Worm (Caenorhabditis elegans) whole organism, L4 larva: ENCODE measurements around the gene thoc-7.

ENCODE experiments used
- F37D6.2 ChIP-seq: sonication (generic microtip); optimal IDR thresholded peaks from 2 replicates; lab custom pipeline; 2016; ENCODE audit warnings: mild to moderate bottlenecking, missing genetic modification characterization, missing compliant biosample characterization
- F49E8.2 ChIP-seq: sonication (generic microtip); optimal IDR thresholded peaks from 2 replicates; lab custom pipeline; 2016; ENCODE audit warnings: missing compliant biosample characterization, mild to moderate bottlenecking, missing genetic modification characterization, borderline replicate concordance
- R02D3.7 ChIP-seq: fragments of 150-350 bp; sonication (generic microtip); optimal IDR thresholded peaks from 3 replicates; lab custom pipeline; 2014; ENCODE audit warnings: missing biosample characterization, missing genetic modification characterization
- Y48G9A.11 ChIP-seq: fragments of 200-800 bp; sonication (Bioruptor generic); IDR thresholded peaks from 2 replicates; pipeline ENCODE4 v1.3.6; 2022; ENCODE audit warnings: missing genetic modification reagents, missing genetic modification characterization, missing compliant biosample characterization
- Y75B8A.6 ChIP-seq: fragments of 200-800 bp; sonication (Bioruptor generic); IDR thresholded peaks from 2 replicates; pipeline ENCODE4 v1.3.6; 2022; ENCODE audit warnings: missing genetic modification reagents, missing genetic modification characterization, missing compliant biosample characterization
- ZK337.2 ChIP-seq: fragments of 200-800 bp; sonication (Bioruptor generic); IDR thresholded peaks from 2 replicates; pipeline ENCODE4 v1.3.6; 2022; ENCODE audit warnings: missing genetic modification reagents, missing genetic modification characterization, missing compliant biosample characterization
- ama-1 ChIP-seq: fragments of 150-350 bp; optimal IDR thresholded peaks from 2 replicates; lab custom pipeline; 2014; ENCODE audit warnings: inconsistent platforms, mixed read lengths
- arid-1 ChIP-seq: fragments of 200-800 bp; sonication (Bioruptor generic); conservative IDR thresholded peaks from 2 replicates; pipeline ENCODE4 v1.3.6; 2022; ENCODE audit warnings: missing genetic modification reagents, missing genetic modification characterization, missing compliant biosample characterization
- ceh-28 ChIP-seq: fragments of 150-350 bp; optimal IDR thresholded peaks from 2 replicates; lab custom pipeline; 2014; ENCODE audit warnings: missing biosample characterization, missing genetic modification reagents, missing genetic modification characterization
- ceh-62 ChIP-seq: sonication (generic microtip); optimal IDR thresholded peaks from 2 replicates; lab custom pipeline; 2017; ENCODE audit warnings: missing biosample characterization, missing genetic modification characterization
- ces-1 ChIP-seq: fragments of 150-350 bp; sonication (generic microtip); optimal IDR thresholded peaks from 4 replicates; lab custom pipeline; 2014; ENCODE audit warnings: missing biosample characterization, missing genetic modification reagents, missing genetic modification characterization
- cey-2 ChIP-seq: sonication (generic microtip); optimal IDR thresholded peaks from 3 replicates; lab custom pipeline; 2017; ENCODE audit warnings: missing genetic modification characterization, mild to moderate bottlenecking, missing compliant biosample characterization, antibody characterized with exemption, borderline replicate concordance; ENCODE audit not compliant: insufficient read depth
- ctbp-1 ChIP-seq: fragments of 200-800 bp; sonication (Bioruptor generic); IDR thresholded peaks from 2 replicates; pipeline ENCODE4 v1.3.6; 2022; ENCODE audit warnings: missing genetic modification reagents, missing genetic modification characterization, missing compliant biosample characterization
- daf-19 ChIP-seq: fragments of 200-800 bp; sonication (Bioruptor generic); conservative IDR thresholded peaks from 2 replicates; pipeline ENCODE4 v1.3.6; 2022; ENCODE audit warnings: missing genetic modification characterization, missing compliant biosample characterization
- dmd-6 ChIP-seq: fragments of 200-800 bp; sonication (Bioruptor generic); IDR thresholded peaks from 2 replicates; pipeline ENCODE4 v1.3.6; 2022; ENCODE audit warnings: missing genetic modification reagents, missing genetic modification characterization, missing compliant biosample characterization
- dmd-8 ChIP-seq: fragments of 200-800 bp; sonication (Bioruptor generic); IDR thresholded peaks from 2 replicates; pipeline ENCODE4 v1.3.6; 2022; ENCODE audit warnings: missing genetic modification characterization, missing compliant biosample characterization
- dmd-9 ChIP-seq: fragments of 200-800 bp; sonication (Bioruptor generic); IDR thresholded peaks from 2 replicates; pipeline ENCODE4 v1.3.6; 2022; ENCODE audit warnings: missing genetic modification reagents, missing genetic modification characterization, missing compliant biosample characterization
- duxl-1 ChIP-seq: sonication (generic microtip); optimal IDR thresholded peaks from 2 replicates; lab custom pipeline; 2016; ENCODE audit warnings: mild to moderate bottlenecking, missing genetic modification characterization, moderate library complexity, missing compliant biosample characterization; ENCODE audit not compliant: poor library complexity
- egl-27 ChIP-seq: sonication (generic microtip); optimal IDR thresholded peaks from 3 replicates; lab custom pipeline; 2017; ENCODE audit warnings: missing biosample characterization, missing genetic modification reagents, missing genetic modification characterization
- egl-43 ChIP-seq: fragments of 200-800 bp; sonication (Bioruptor generic); IDR thresholded peaks from 2 replicates; pipeline ENCODE4 v1.3.6; 2022; ENCODE audit warnings: missing genetic modification reagents, missing genetic modification characterization, missing compliant biosample characterization
- fkh-10 ChIP-seq: fragments of 150-350 bp; optimal IDR thresholded peaks from 2 replicates; lab custom pipeline; 2014; ENCODE audit warnings: missing biosample characterization, missing genetic modification reagents, missing genetic modification characterization
- fos-1 ChIP-seq: fragments of 150-350 bp; optimal IDR thresholded peaks from 2 replicates; lab custom pipeline; 2014; ENCODE audit warnings: missing biosample characterization, missing genetic modification characterization
- gei-8 ChIP-seq: fragments of 200-800 bp; sonication (Bioruptor generic); optimal IDR thresholded peaks from 2 replicates; lab custom pipeline; 2018; ENCODE audit warnings: mild to moderate bottlenecking, missing genetic modification characterization, missing compliant biosample characterization
- hlh-11 ChIP-seq: fragments of 200-800 bp; sonication (Bioruptor generic); optimal IDR thresholded peaks from 2 replicates; lab custom pipeline; 2018; ENCODE audit warnings: mild to moderate bottlenecking, missing genetic modification characterization, missing compliant biosample characterization
- hlh-30 ChIP-seq: sonication (generic microtip); optimal IDR thresholded peaks from 2 replicates; lab custom pipeline; 2017; ENCODE audit warnings: antibody characterized with exemption, mild to moderate bottlenecking, missing genetic modification characterization, missing compliant biosample characterization; ENCODE audit not compliant: insufficient read depth
- jun-1 ChIP-seq: fragments of 150-350 bp; optimal IDR thresholded peaks from 2 replicates; lab custom pipeline; 2014; ENCODE audit warnings: missing biosample characterization, missing genetic modification reagents, missing genetic modification characterization
- lim-7 ChIP-seq: fragments of 200-800 bp; sonication (Bioruptor generic); IDR thresholded peaks from 2 replicates; pipeline ENCODE4 v1.3.6; 2022; ENCODE audit warnings: missing genetic modification characterization, missing compliant biosample characterization
- lin-13 ChIP-seq: fragments of 150-350 bp; optimal IDR thresholded peaks from 2 replicates; lab custom pipeline; 2014; ENCODE audit warnings: missing biosample characterization, missing genetic modification reagents, missing genetic modification characterization
- lin-15B ChIP-seq: fragments of 150-350 bp; sonication (generic microtip); optimal IDR thresholded peaks from 3 replicates; lab custom pipeline; 2014; ENCODE audit warnings: missing biosample characterization, missing genetic modification characterization
- lin-29 ChIP-seq: fragments of 200-800 bp; sonication (Bioruptor generic); IDR thresholded peaks from 2 replicates; pipeline ENCODE4 v1.3.6; 2022; ENCODE audit warnings: missing genetic modification reagents, missing genetic modification characterization, missing compliant biosample characterization
- madf-5 ChIP-seq, 2 experiments: fragments of 200-800 bp; sonication (Bioruptor generic); IDR thresholded peaks; 2 replicates each; pipeline ENCODE4 v1.3.6; 2022; ENCODE audit warnings: missing compliant biosample characterization in 2 of 2, missing genetic modification characterization in 2 of 2
- mdt-29 ChIP-seq: fragments of 200-800 bp; sonication (Bioruptor generic); IDR thresholded peaks from 2 replicates; pipeline ENCODE4 v1.3.6; 2022; ENCODE audit warnings: missing genetic modification reagents, missing genetic modification characterization, missing compliant biosample characterization
- mxl-2 ChIP-seq: fragments of 200-800 bp; sonication (Bioruptor generic); conservative IDR thresholded peaks from 2 replicates; pipeline ENCODE4 v1.3.6; 2022; ENCODE audit warnings: missing genetic modification reagents, missing genetic modification characterization, missing compliant biosample characterization
- mxl-3 ChIP-seq: fragments of 200-800 bp; sonication (Bioruptor generic); optimal IDR thresholded peaks from 2 replicates; lab custom pipeline; 2018; ENCODE audit warnings: mild to moderate bottlenecking, missing genetic modification characterization, missing compliant biosample characterization
- nhr-102 ChIP-seq: sonication (generic microtip); optimal IDR thresholded peaks from 2 replicates; lab custom pipeline; 2016; ENCODE audit warnings: mild to moderate bottlenecking, missing genetic modification characterization, moderate library complexity, missing compliant biosample characterization
- nhr-11 ChIP-seq: fragments of 150-350 bp; optimal IDR thresholded peaks from 2 replicates; lab custom pipeline; 2014; ENCODE audit warnings: missing biosample characterization, missing genetic modification characterization
- nhr-28 ChIP-seq: fragments of 150-350 bp; optimal IDR thresholded peaks from 2 replicates; lab custom pipeline; 2014; ENCODE audit warnings: missing biosample characterization, missing genetic modification characterization
- nhr-6 ChIP-seq: fragments of 150-350 bp; optimal IDR thresholded peaks from 2 replicates; lab custom pipeline; 2014; ENCODE audit warnings: missing biosample characterization, missing genetic modification characterization
- pha-4 ChIP-seq, 2 experiments: fragments of 150-350 bp in 1 of 2; fragments of 200-800 bp in 1 of 2; sonication (Bioruptor generic) in 1 of 2; IDR thresholded peaks in 1 of 2; optimal IDR thresholded peaks in 1 of 2; 2 replicates each; pipeline versions ENCODE4 v1.3.6 to Lab custom; 2014 to 2022; ENCODE audit warnings: missing genetic modification characterization in 2 of 2, missing genetic modification reagents in 2 of 2, missing biosample characterization in 1 of 2, missing compliant biosample characterization in 1 of 2
- php-3 ChIP-seq: fragments of 200-800 bp; sonication (Bioruptor generic); IDR thresholded peaks from 2 replicates; pipeline ENCODE4 v1.3.6; 2022; ENCODE audit warnings: missing genetic modification reagents, missing genetic modification characterization, missing compliant biosample characterization
- rbr-2 ChIP-seq: sonication (generic microtip); optimal IDR thresholded peaks from 2 replicates; lab custom pipeline; 2016; ENCODE audit warnings: missing genotype, missing genetic modification characterization, missing compliant biosample characterization
- saeg-2 ChIP-seq: fragments of 200-800 bp; sonication (Bioruptor generic); IDR thresholded peaks from 2 replicates; pipeline ENCODE4 v1.3.6; 2022; ENCODE audit warnings: missing genetic modification reagents, missing genetic modification characterization, missing compliant biosample characterization
- set-16 ChIP-seq: fragments of 200-800 bp; sonication (Bioruptor generic); IDR thresholded peaks from 2 replicates; pipeline ENCODE4 v1.3.6; 2022; ENCODE audit warnings: missing genetic modification reagents, missing genetic modification characterization, missing compliant biosample characterization
- skn-1 ChIP-seq: fragments of 150-350 bp; optimal IDR thresholded peaks from 2 replicates; lab custom pipeline; 2014; ENCODE audit warnings: missing biosample characterization, missing genetic modification characterization
- spr-3 ChIP-seq: fragments of 200-800 bp; sonication (Bioruptor generic); optimal IDR thresholded peaks from 2 replicates; lab custom pipeline; 2018; ENCODE audit warnings: mild to moderate bottlenecking, missing genetic modification characterization, missing compliant biosample characterization
- unc-130 ChIP-seq: sonication (generic microtip); optimal IDR thresholded peaks from 2 replicates; lab custom pipeline; 2016; ENCODE audit warnings: missing genetic modification reagents, missing genetic modification characterization, missing compliant biosample characterization
- unc-39 ChIP-seq: sonication (generic microtip); optimal IDR thresholded peaks from 2 replicates; lab custom pipeline; 2017; ENCODE audit warnings: missing biosample characterization, missing genetic modification characterization
- vab-7 ChIP-seq: fragments of 200-800 bp; sonication (Bioruptor generic); IDR thresholded peaks from 2 replicates; pipeline ENCODE4 v1.3.6; 2022; ENCODE audit warnings: missing genetic modification reagents, missing genetic modification characterization, missing compliant biosample characterization
- zag-1 ChIP-seq: fragments of 150-350 bp; optimal IDR thresholded peaks from 2 replicates; lab custom pipeline; 2014; ENCODE audit warnings: missing biosample characterization, missing genetic modification characterization
- zfp-2 ChIP-seq: sonication (generic microtip); optimal IDR thresholded peaks from 2 replicates; lab custom pipeline; 2016; ENCODE audit warnings: mild to moderate bottlenecking, missing genetic modification characterization, missing compliant biosample characterization
- zip-11 ChIP-seq: fragments of 200-800 bp; sonication (Bioruptor generic); IDR thresholded peaks from 2 replicates; pipeline ENCODE4 v1.3.6; 2022; ENCODE audit warnings: missing genetic modification characterization, missing compliant biosample characterization
- ztf-11 ChIP-seq: fragments of 150-350 bp; optimal IDR thresholded peaks from 2 replicates; lab custom pipeline; 2014; ENCODE audit warnings: missing biosample characterization, missing genetic modification characterization

thoc-7 gene

ce11 chrIV:13882573-13882972 lies at the start of gene thoc-7:
Gene thoc-7 (plus strand): TSS chrIV:13882734.
- TF ChIP-seq egl-43 (GFP tag; lab: Robert Waterston, UW), result 0 out of 2 replicates have a peak, but pooled peaks have one; percentile 58
- TF ChIP-seq nhr-28 (tag; lab: Kevin White, UChicago), result no peak
- no peak for TF ChIP-seq dmd-6 (GFP tag; lab: Robert Waterston, UW)
- TF ChIP-seq hlh-11 (tag; lab: Kevin White, UChicago), result no peak
- no peak for TF ChIP-seq saeg-2 (GFP tag; lab: Robert Waterston, UW)
- TF ChIP-seq lin-15B (tag; lab: Kevin White, UChicago), result no peak
- no peak for TF ChIP-seq vab-7 (GFP tag; lab: Robert Waterston, UW)
- no peak for TF ChIP-seq zip-11 (GFP tag; lab: Robert Waterston, UW)
- peak; percentile 71 for TF ChIP-seq ama-1
- TF ChIP-seq lin-13 (GFP tag; lab: Kevin White, UChicago), result no peak
- TF ChIP-seq set-16, result no peak
- TF ChIP-seq zfp-2 (tag; lab: Kevin White, UChicago), result no peak
- TF ChIP-seq rbr-2 (tag; lab: Kevin White, UChicago), result peak; percentile 5
- no peak for TF ChIP-seq php-3 (GFP tag; lab: Robert Waterston, UW)
- no peak for TF ChIP-seq nhr-102 (tag; lab: Kevin White, UChicago)
- TF ChIP-seq lim-7 (GFP tag; lab: Robert Waterston, UW), result no peak
- TF ChIP-seq Y48G9A.11 (GFP tag; lab: Robert Waterston, UW), result peak; percentile 80
- TF ChIP-seq mxl-2, result no peak
- no peak for TF ChIP-seq pha-4 (GFP tag; IDR thresholded peaks at IDR 0.05; lab: Robert Waterston, UW)
- no peak for TF ChIP-seq pha-4 (tag; optimal IDR thresholded peaks at IDR 0.05; lab: Kevin White, UChicago)
- no peak for TF ChIP-seq F37D6.2 (tag; lab: Kevin White, UChicago)
- TF ChIP-seq cey-2 (tag; lab: Kevin White, UChicago), result no peak
- TF ChIP-seq daf-19 (GFP tag; lab: Robert Waterston, UW), result no peak
- no peak for TF ChIP-seq nhr-11 (tag; lab: Kevin White, UChicago)
- TF ChIP-seq ceh-28 (tag; lab: Kevin White, UChicago), result no peak
- TF ChIP-seq fkh-10, result no peak
- no peak for TF ChIP-seq R02D3.7 (tag; lab: Kevin White, UChicago)
- no peak for TF ChIP-seq hlh-30
- TF ChIP-seq ZK337.2 (GFP tag; lab: Robert Waterston, UW), result no peak
- TF ChIP-seq nhr-6 (tag; lab: Kevin White, UChicago), result no peak
- TF ChIP-seq ctbp-1 (GFP tag; lab: Robert Waterston, UW), result no peak
- TF ChIP-seq Y75B8A.6 (GFP tag; lab: Robert Waterston, UW), result no peak
- no peak for TF ChIP-seq zag-1 (tag; lab: Kevin White, UChicago)
- 0 out of 2 replicates have a peak, but pooled peaks have one; percentile 19 for TF ChIP-seq arid-1 (GFP tag; lab: Robert Waterston, UW)
- peak; percentile 35 for TF ChIP-seq spr-3
- no peak for TF ChIP-seq jun-1 (tag; lab: Kevin White, UChicago)
- no peak for TF ChIP-seq madf-5 (GFP tag; IDR thresholded peaks at IDR 0.05; lab: Robert Waterston, UW)
- no peak for TF ChIP-seq unc-39
- no peak for TF ChIP-seq ceh-62 (tag; lab: Kevin White, UChicago)
- TF ChIP-seq unc-130 (GFP tag; lab: Kevin White, UChicago), result no peak
- TF ChIP-seq mdt-29, result peak; percentile 60
- TF ChIP-seq skn-1 (tag; lab: Kevin White, UChicago), result no peak
- TF ChIP-seq duxl-1 (tag; lab: Kevin White, UChicago), result no peak
- no peak for TF ChIP-seq fos-1 (tag; lab: Kevin White, UChicago)
- no peak for TF ChIP-seq ces-1 (GFP tag; lab: Kevin White, UChicago)
- TF ChIP-seq dmd-8, result peak; percentile 75
- no peak for TF ChIP-seq gei-8 (GFP tag; lab: Kevin White, UChicago)
- no peak for TF ChIP-seq dmd-9
- no peak for TF ChIP-seq lin-29 (GFP tag; lab: Robert Waterston, UW)
- TF ChIP-seq ztf-11 (tag; lab: Kevin White, UChicago), result no peak
- TF ChIP-seq egl-27, result no peak
- peak; percentile 87 for TF ChIP-seq F49E8.2
- no peak for TF ChIP-seq mxl-3 (GFP tag; lab: Kevin White, UChicago)
